Worm (Caenorhabditis elegans) whole organism, mixed stage, embryonic: ENCODE data around the gene W03F9.4.

Experiments
- M03D4.4 ChIP-seq: sonication (generic microtip); optimal IDR thresholded peaks from 2 replicates; lab custom pipeline; 2017; ENCODE audit warnings: mild to moderate bottlenecking, missing genetic modification characterization, missing compliant biosample characterization
- ceh-43 ChIP-seq: fragments of 200-800 bp; sonication (Bioruptor generic); optimal IDR thresholded peaks from 2 replicates; lab custom pipeline; 2018; ENCODE audit warnings: mild to moderate bottlenecking, missing genetic modification characterization, moderate library complexity, missing compliant biosample characterization
- nhr-237 ChIP-seq: fragments of 150-350 bp; optimal IDR thresholded peaks from 2 replicates; lab custom pipeline; 2014; ENCODE audit warnings: missing biosample characterization, missing genetic modification characterization
- unc-120 ChIP-seq: sonication (generic microtip); optimal IDR thresholded peaks from 2 replicates; lab custom pipeline; 2017; ENCODE audit warnings: missing genetic modification characterization, missing compliant biosample characterization; ENCODE audit not compliant: poor library complexity, severe bottlenecking
- unc-39 ChIP-seq: fragments of 150-350 bp; optimal IDR thresholded peaks from 2 replicates; lab custom pipeline; 2014; ENCODE audit warnings: missing biosample characterization, missing genetic modification characterization
- unc-62 ChIP-seq: fragments of 150-350 bp; optimal IDR thresholded peaks from 2 replicates; lab custom pipeline; 2014; ENCODE audit warnings: missing biosample characterization, missing genetic modification reagents, missing genetic modification characterization

- TF ChIP-seq unc-62 (GFP tag; lab: Kevin White, UChicago) (no peak), unc-39 (tag; lab: Kevin White, UChicago) (no peak), ceh-43 (GFP tag; lab: Kevin White, UChicago) (no peak), unc-120 (tag; lab: Kevin White, UChicago) (no peak), M03D4.4 (tag; lab: Kevin White, UChicago) (no peak), nhr-237 (no peak)
Observed at ce11 chrV:123513-123912, 27.7 kb downstream of the W03F9.4 start.
